Fruit fly (Drosophila melanogaster): ENCODE results near the gene del.

Gene del

DNA sequence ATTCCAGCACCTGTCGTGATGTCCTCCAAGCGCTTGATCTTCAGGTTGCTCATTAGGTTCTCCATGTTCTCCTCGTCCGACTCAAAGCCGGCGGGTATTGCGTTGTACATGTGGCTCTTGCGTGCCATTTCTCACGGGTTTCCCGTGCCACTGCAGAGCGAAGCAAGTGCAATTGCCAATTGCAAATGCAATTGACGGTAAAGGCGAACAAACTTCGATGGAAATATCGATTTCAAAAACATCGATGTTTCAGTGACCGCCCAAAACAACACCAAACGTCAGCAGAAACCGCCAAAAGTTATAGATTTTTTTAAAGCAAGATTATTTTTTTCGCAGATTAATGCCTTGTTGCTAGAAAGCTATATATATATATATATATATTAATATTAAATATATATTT, 14.5 kb upstream of the del start, which contains the start of gene Nbr (continued):
- TF ChIP-seq Hsf (GFP tag; optimal IDR thresholded peaks at IDR 0.05) = no peak
- no peak for TF ChIP-seq zen (tag; optimal IDR thresholded peaks at IDR 0.05)
- TF ChIP-seq al (GFP tag; IDR thresholded peaks at IDR 0.05) = no peak
- no peak for TF ChIP-seq YL-1 (GFP tag; optimal IDR thresholded peaks at IDR 0.05)
- TF ChIP-seq CG17568 (GFP tag; optimal IDR thresholded peaks at IDR 0.05) = no peak
- TF ChIP-seq hth (optimal IDR thresholded peaks at IDR 0.05) = no peak
- TF ChIP-seq esg (GFP tag; conservative IDR thresholded peaks at IDR 0.05) = no peak
- TF ChIP-seq CG8765 (GFP tag; IDR thresholded peaks at IDR 0.05) = no peak
- TF ChIP-seq br (optimal IDR thresholded peaks at IDR 0.05) = no peak
- TF ChIP-seq CG9797 (GFP tag; optimal IDR thresholded peaks at IDR 0.05) = no peak
- TF ChIP-seq Gsc (GFP tag; IDR thresholded peaks at IDR 0.05) = no peak
- no peak for TF ChIP-seq CG15696 (tag; optimal IDR thresholded peaks at IDR 0.05)
- TF ChIP-seq CG2875 (GFP tag; optimal IDR thresholded peaks at IDR 0.05) = no peak
- TF ChIP-seq Sin3A (optimal IDR thresholded peaks at IDR 0.05) = no peak
- no peak for TF ChIP-seq Spps (tag; optimal IDR thresholded peaks at IDR 0.05)
- peak; percentile 58 for TF ChIP-seq Sry-δ (GFP tag; optimal IDR thresholded peaks at IDR 0.05)
- TF ChIP-seq Poxn (GFP tag; IDR thresholded peaks at IDR 0.05) = no peak
- no peak for TF ChIP-seq nmo (GFP tag; optimal IDR thresholded peaks at IDR 0.05)
- no peak; the same call in 1 of the 2 replicates for TF ChIP-seq ttk (GFP tag; IDR thresholded peaks at IDR 0.05)
- TF ChIP-seq stc (GFP tag; IDR thresholded peaks at IDR 0.05) = no peak
- no peak for TF ChIP-seq odd (GFP tag; optimal IDR thresholded peaks at IDR 0.05)
- no peak for TF ChIP-seq trem (tag; optimal IDR thresholded peaks at IDR 0.05)
- TF ChIP-seq CG3847 (GFP tag; IDR thresholded peaks at IDR 0.05) = no peak
- TF ChIP-seq jing (GFP tag; optimal IDR thresholded peaks at IDR 0.05) = no peak
- no peak for TF ChIP-seq CG16863 (GFP tag; optimal IDR thresholded peaks at IDR 0.05)
- no peak for TF ChIP-seq CG7372 (GFP tag; IDR thresholded peaks at IDR 0.05)
- no peak for TF ChIP-seq Dbx (GFP tag; IDR thresholded peaks at IDR 0.05)
- no peak for TF ChIP-seq fru (optimal IDR thresholded peaks at IDR 0.05)
- TF ChIP-seq bsh (GFP tag; optimal IDR thresholded peaks at IDR 0.05) = no peak
- no peak for TF ChIP-seq Dip2 (GFP tag; IDR thresholded peaks at IDR 0.05)
- peak; percentile 76; the same call in 1 of the 4 replicates for TF ChIP-seq chinmo (GFP tag; IDR thresholded peaks at IDR 0.05; ENCODE audit: partially characterized antibody)
- no peak for TF ChIP-seq fd96Cb (tag; optimal IDR thresholded peaks at IDR 0.05)
- no peak for TF ChIP-seq CG33213 (GFP tag; optimal IDR thresholded peaks at IDR 0.05)
- no peak for TF ChIP-seq Hr78 (GFP tag; optimal IDR thresholded peaks at IDR 0.05)
- no peak for TF ChIP-seq CG33557 (GFP tag; optimal IDR thresholded peaks at IDR 0.05)
- no peak for TF ChIP-seq CG31365 (tag; optimal IDR thresholded peaks at IDR 0.05)
- TF ChIP-seq NK7.1 (GFP tag; optimal IDR thresholded peaks at IDR 0.05) = no peak
- no peak for TF ChIP-seq CG1233 (GFP tag; optimal IDR thresholded peaks at IDR 0.05)
- TF ChIP-seq CG32767 (GFP tag; IDR thresholded peaks at IDR 0.05) = no peak
- no peak for TF ChIP-seq CG30431 (GFP tag; optimal IDR thresholded peaks at IDR 0.05)
- TF ChIP-seq CG8290 (GFP tag; optimal IDR thresholded peaks at IDR 0.05) = no peak
- TF ChIP-seq CG8290 (tag; optimal IDR thresholded peaks at IDR 0.05) = peak in 1 of 2 experiments; percentile 29
- no peak for TF ChIP-seq en (GFP tag; optimal IDR thresholded peaks at IDR 0.05)
- peak; percentile 67 for TF ChIP-seq bbx (GFP tag; IDR thresholded peaks at IDR 0.05; ENCODE audit: partially characterized antibody)
- TF ChIP-seq CG10431 (GFP tag; optimal IDR thresholded peaks at IDR 0.05) = no peak
- TF ChIP-seq CG10654 (GFP tag; optimal IDR thresholded peaks at IDR 0.05) = no peak
- no peak for TF ChIP-seq Oaz (GFP tag; IDR thresholded peaks at IDR 0.05)
- no peak for TF ChIP-seq CG15269 (tag; optimal IDR thresholded peaks at IDR 0.05)
- no peak for TF ChIP-seq stwl (tag; optimal IDR thresholded peaks at IDR 0.05)
- no peak for TF ChIP-seq wor (GFP tag; IDR thresholded peaks at IDR 0.05)
- no peak for TF ChIP-seq bowl (GFP tag; IDR thresholded peaks at IDR 0.05)
- no peak for TF ChIP-seq Lpt (GFP tag; optimal IDR thresholded peaks at IDR 0.05)
- no peak for TF ChIP-seq CG4404 (GFP tag; IDR thresholded peaks at IDR 0.05)
- TF ChIP-seq CrebB (tag; optimal IDR thresholded peaks at IDR 0.05) = no peak
